Worm (Caenorhabditis elegans): ENCODE data around the gene esyt-2.

The esyt-2 gene

DNA sequence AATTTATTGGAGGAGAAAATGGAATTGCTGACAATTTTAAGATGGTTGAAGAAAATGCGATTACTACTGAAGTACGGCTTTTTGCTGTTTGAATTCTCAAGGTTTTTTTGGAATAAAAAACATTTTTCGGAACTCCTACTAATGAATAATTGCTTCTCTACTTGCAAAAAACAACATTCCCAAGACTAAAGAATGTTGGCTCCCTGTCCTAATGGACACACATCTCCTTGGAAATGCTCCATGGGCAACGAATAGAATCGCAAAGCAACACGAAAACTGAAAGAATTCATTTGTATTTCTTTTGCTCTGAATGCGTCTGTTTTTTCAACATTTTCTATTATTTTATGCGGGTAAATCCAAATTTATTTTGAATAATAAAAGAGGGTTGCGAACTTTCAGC, 42.1 kb upstream of the esyt-2 start, which contains the start of gene C18F10.2:
TSS of gene C18F10.2 (plus strand) at position 301 of the 400 bp plus-strand sequence.
- no peak for TF ChIP-seq nhr-12 (tag; optimal IDR thresholded peaks at IDR 0.05)
- no peak for TF ChIP-seq sem-2 (GFP tag; optimal IDR thresholded peaks at IDR 0.05)
- no peak for TF ChIP-seq ceh-83 (GFP tag; optimal IDR thresholded peaks at IDR 0.05)
- no peak for TF ChIP-seq mab-5 (tag; optimal IDR thresholded peaks at IDR 0.05)
- no peak for TF ChIP-seq nhr-76 (tag; optimal IDR thresholded peaks at IDR 0.05)
- TF ChIP-seq ceh-39 (tag; optimal IDR thresholded peaks at IDR 0.05): no peak
- no peak for TF ChIP-seq nhr-28 (tag; optimal IDR thresholded peaks at IDR 0.05)
- no peak for TF ChIP-seq ztf-11 (tag; optimal IDR thresholded peaks at IDR 0.05)
- TF ChIP-seq hlh-1 (tag; optimal IDR thresholded peaks at IDR 0.05): no peak
- no peak for TF ChIP-seq snpc-4 (tag; optimal IDR thresholded peaks at IDR 0.05)
- no peak for TF ChIP-seq blmp-1 (tag; optimal IDR thresholded peaks at IDR 0.05)
- TF ChIP-seq unc-62 (GFP tag; optimal IDR thresholded peaks at IDR 0.05): no peak
- TF ChIP-seq lin-13 (tag; optimal IDR thresholded peaks at IDR 0.05): no peak
- no peak for TF ChIP-seq cnd-1 (tag; optimal IDR thresholded peaks at IDR 0.05)
- TF ChIP-seq unc-39 (tag; optimal IDR thresholded peaks at IDR 0.05): no peak

DNA sequence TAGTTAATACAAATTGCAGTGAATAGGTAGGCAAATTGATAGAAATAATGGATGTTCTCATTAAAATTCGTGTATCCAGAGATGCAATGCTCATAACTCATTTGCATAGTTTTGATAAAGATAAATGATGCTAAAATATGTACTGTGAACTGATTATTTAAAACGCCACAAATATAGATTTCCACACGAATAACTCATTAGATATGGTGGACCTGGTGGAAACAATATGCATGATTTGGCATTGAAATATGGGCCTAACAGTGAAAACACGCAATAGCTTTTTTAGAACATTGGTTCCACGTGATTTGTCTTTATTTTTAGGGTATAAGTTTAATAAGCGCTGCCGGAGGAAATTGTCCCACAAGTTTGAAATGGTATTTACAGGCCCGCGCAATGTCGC, 39.5 kb upstream of the esyt-2 start, which contains the start of gene srg-3:
TSS of gene srg-3 (minus strand) at position 101 of the 400 bp plus-strand sequence.
- TF ChIP-seq elt-1 (tag; optimal IDR thresholded peaks at IDR 0.05; ENCODE audit: borderline replicate concordance, insufficient read depth) (no peak), pha-4 (tag; optimal IDR thresholded peaks at IDR 0.05) (no peak), nhr-237 (tag; optimal IDR thresholded peaks at IDR 0.05) (no peak), unc-39 (tag; optimal IDR thresholded peaks at IDR 0.05) (no peak), unc-120 (tag; optimal IDR thresholded peaks at IDR 0.05; ENCODE audit: poor library complexity, severe bottlenecking) (no peak), sem-2 (GFP tag; optimal IDR thresholded peaks at IDR 0.05) (no peak), nhr-76 (tag; optimal IDR thresholded peaks at IDR 0.05) (no peak), drap-1 (GFP tag; optimal IDR thresholded peaks at IDR 0.05) (no peak), M03D4.4 (tag; optimal IDR thresholded peaks at IDR 0.05) (no peak), nhr-2 (tag; optimal IDR thresholded peaks at IDR 0.05) (no peak), lin-13 (tag; optimal IDR thresholded peaks at IDR 0.05) (no peak), mab-5 (tag; optimal IDR thresholded peaks at IDR 0.05) (no peak), lin-32 (GFP tag; optimal IDR thresholded peaks at IDR 0.05) (no peak), flh-1 (GFP tag; optimal IDR thresholded peaks at IDR 0.05) (no peak), lsy-2 (tag; optimal IDR thresholded peaks at IDR 0.05) (no peak), snpc-4 (tag; optimal IDR thresholded peaks at IDR 0.05) (no peak), nhr-28 (tag; optimal IDR thresholded peaks at IDR 0.05) (no peak), tbx-8 (GFP tag; optimal IDR thresholded peaks at IDR 0.05) (no peak)

DNA sequence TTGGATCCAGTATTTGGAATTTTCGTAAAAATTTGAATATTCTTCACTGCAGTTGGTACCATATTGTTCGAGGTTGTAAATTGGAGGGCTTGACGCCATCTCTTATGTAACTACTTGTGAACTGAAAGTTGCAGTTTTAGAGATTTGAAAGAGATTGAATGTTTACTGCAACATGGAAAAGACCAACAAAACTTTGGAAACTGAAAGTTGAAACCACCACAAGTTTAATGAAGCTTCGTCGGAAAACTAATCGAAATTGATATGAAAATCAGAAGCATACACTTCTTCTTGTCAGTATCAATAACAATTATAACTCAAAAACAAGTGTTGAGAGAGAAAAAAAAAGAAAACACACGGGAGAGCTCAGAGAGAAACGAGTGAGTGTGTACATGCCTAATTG, 37.3 kb upstream of the esyt-2 start, which contains the start of gene srg-7:
TSS of gene srg-7 (minus strand) at position 101 of the 400 bp plus-strand sequence.
- TF ChIP-seq nhr-28 (tag; optimal IDR thresholded peaks at IDR 0.05) (no peak), M03D4.4 (tag; optimal IDR thresholded peaks at IDR 0.05) (no peak), sptf-1 (tag; optimal IDR thresholded peaks at IDR 0.05) (no peak), ceh-39 (tag; optimal IDR thresholded peaks at IDR 0.05) (no peak), sem-2 (GFP tag; optimal IDR thresholded peaks at IDR 0.05) (no peak), mls-2 (tag; optimal IDR thresholded peaks at IDR 0.05) (no peak), tbx-8 (GFP tag; optimal IDR thresholded peaks at IDR 0.05) (no peak), nhr-76 (tag; optimal IDR thresholded peaks at IDR 0.05) (no peak), zip-8 (tag; optimal IDR thresholded peaks at IDR 0.05) (no peak), cnd-1 (tag; optimal IDR thresholded peaks at IDR 0.05) (no peak), snpc-4 (tag; optimal IDR thresholded peaks at IDR 0.05) (no peak), ceh-43 (GFP tag; optimal IDR thresholded peaks at IDR 0.05) (no peak), ces-1 (GFP tag; optimal IDR thresholded peaks at IDR 0.05) (no peak), nhr-237 (tag; optimal IDR thresholded peaks at IDR 0.05) (no peak), lin-13 (tag; optimal IDR thresholded peaks at IDR 0.05) (no peak), elt-1 (tag; optimal IDR thresholded peaks at IDR 0.05; ENCODE audit: borderline replicate concordance, insufficient read depth) (no peak), bed-3 (GFP tag; optimal IDR thresholded peaks at IDR 0.05) (no peak), ham-2 (GFP tag; optimal IDR thresholded peaks at IDR 0.05) (no peak), mep-1 (tag; optimal IDR thresholded peaks at IDR 0.05) (no peak), ceh-83 (GFP tag; optimal IDR thresholded peaks at IDR 0.05) (no peak)

DNA sequence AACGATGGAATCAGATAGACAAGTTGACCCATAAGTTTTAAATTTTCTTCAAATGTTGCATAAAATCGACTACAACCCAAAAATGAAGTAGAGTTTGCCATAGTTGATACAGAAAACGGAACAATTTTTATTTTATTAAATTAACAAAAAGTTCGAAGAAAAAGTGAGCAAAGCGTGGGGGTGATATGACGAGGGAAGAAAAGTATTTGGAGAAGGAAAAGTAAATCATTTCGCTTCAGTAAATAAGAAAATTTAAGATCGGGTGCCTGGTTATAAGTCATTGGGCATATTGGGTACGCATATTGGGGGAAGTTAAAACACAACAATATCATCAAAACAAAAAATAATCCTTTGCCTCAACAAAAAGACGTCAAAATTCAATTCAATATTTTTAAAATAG, 35.1 kb upstream of the esyt-2 start, which contains the start of gene srg-6:
TSS of gene srg-6 (minus strand) at position 101 of the 400 bp plus-strand sequence.
- TF ChIP-seq mab-5 (tag; optimal IDR thresholded peaks at IDR 0.05) (no peak), drap-1 (GFP tag; optimal IDR thresholded peaks at IDR 0.05) (no peak), unc-39 (tag; optimal IDR thresholded peaks at IDR 0.05) (no peak), lsy-2 (tag; optimal IDR thresholded peaks at IDR 0.05) (no peak), bed-3 (GFP tag; optimal IDR thresholded peaks at IDR 0.05) (no peak), mls-2 (tag; optimal IDR thresholded peaks at IDR 0.05) (no peak), nhr-237 (tag; optimal IDR thresholded peaks at IDR 0.05) (no peak), nhr-12 (tag; optimal IDR thresholded peaks at IDR 0.05) (no peak), cnd-1 (tag; optimal IDR thresholded peaks at IDR 0.05) (no peak)
